Worm (Caenorhabditis elegans): ENCODE measurements around the gene lin-9.

The lin-9 gene

DNA sequence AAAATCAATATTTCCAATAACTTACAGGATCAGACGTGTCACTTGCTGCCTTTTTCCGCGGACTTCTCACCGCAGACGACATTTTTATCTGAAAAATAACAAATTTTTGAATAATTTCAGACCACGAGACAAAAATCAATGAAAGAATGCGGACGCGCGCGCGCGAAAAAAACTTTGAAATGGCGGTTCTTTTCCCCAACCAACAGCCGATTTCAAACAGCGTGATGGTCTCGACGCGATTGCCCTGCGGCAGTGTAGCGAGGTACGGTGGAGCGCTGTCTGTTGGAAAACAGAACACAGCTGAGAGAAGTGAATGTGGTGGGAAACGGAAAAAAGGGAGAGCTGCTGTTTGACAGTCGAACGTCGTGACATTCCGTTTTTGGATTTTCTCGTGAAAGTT lies at the start of gene lin-9:
Gene lin-9 (minus strand): TSS at position 88 of the 400 bp plus-strand sequence.
- TF ChIP-seq W03F9.2 (tag; optimal IDR thresholded peaks at IDR 0.05) (peak; percentile 97), dao-5 (tag; optimal IDR thresholded peaks at IDR 0.05) (no peak), him-1 (tag; optimal IDR thresholded peaks at IDR 0.05) (peak; percentile 87)

DNA sequence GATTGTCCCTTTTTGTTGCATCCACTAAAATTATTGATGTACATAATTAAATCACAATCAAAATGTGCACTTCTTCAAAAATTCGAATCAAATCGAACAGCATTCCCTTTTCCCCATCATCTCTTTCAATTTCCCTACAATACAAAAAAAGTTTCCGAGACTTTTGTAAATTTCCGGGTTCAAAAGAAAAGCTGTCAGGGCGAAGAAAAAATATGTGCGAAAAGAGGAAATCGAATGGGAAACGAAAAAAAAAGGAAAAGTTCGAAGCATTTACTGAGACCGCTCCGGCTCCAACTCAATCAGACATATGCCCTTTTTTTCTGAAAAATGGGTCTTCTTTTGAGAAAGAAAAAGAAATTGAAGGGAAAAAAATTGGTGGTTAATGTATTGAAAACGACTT lies 45.2 kb upstream of the lin-9 start:
- TF ChIP-seq W03F9.2 (tag; optimal IDR thresholded peaks at IDR 0.05) (no peak), dao-5 (tag; optimal IDR thresholded peaks at IDR 0.05) (no peak), him-1 (tag; optimal IDR thresholded peaks at IDR 0.05) (no peak)

DNA sequence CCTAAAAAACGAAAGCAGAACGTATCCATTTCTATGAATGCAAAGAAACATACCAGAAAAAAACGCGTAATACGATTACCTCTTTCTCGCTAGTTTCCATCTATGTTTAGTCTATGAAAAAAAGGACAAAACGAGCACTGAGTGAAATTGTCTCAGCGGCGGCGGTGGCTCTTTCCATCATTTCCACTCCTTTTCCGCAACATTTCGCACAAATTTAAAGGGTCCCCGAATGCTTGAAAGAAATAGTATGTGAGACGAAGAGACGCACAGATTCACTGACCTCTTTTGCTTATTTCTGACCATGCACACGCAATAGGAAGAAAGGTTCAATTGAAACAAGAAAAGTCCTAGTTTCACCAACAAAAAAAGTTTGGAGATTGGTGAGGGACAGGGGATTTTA lies 42.4 kb upstream of the lin-9 start:
- TF ChIP-seq dao-5 (tag; optimal IDR thresholded peaks at IDR 0.05) (no peak), him-1 (tag; optimal IDR thresholded peaks at IDR 0.05) (no peak), W03F9.2 (tag; optimal IDR thresholded peaks at IDR 0.05) (no peak)

DNA sequence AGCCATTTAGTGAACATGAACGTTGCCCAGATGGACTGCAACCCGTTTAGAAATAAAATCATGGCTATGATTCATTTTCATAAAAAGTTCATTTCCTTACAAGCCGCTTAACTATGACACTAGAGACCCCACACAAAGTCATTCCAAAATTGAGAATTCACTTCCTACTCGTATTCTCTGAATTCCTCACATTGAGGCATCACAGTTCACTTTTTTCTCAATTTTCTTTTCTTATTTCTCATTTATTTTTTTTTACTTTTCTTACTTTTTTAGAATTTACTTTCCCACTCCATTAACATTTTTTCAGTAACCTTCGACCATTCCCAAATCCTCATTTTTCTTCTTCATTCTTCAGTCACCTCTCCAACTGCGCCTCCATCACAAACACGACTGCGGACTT lies 40.4 kb upstream of the lin-9 start, which contains the start of gene dhrr-1:
Gene dhrr-1 (plus strand): TSS at position 301 of the 400 bp plus-strand sequence.
- TF ChIP-seq dao-5 (tag; optimal IDR thresholded peaks at IDR 0.05) (no peak), W03F9.2 (tag; optimal IDR thresholded peaks at IDR 0.05) (no peak)

DNA sequence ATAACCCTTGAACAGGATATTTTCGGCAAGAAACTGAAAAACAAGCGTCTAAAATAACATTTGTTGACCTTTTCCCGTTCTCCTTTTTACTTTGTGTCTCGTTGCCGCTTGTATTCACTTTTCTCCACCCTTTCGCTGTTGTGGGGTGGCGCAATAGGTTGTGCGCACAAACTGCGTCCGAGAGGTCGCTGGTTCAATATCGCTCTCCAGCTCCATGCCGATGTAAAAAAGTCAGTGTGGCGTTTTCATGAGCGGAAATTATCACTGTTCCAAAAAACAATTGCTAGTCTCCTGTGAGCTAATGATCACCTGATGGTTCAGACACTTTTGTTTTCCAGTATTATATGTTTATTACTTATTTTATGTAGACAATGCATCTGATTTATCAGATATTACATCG lies 33.6 kb upstream of the lin-9 start:
- peak; percentile 92 for TF ChIP-seq him-1 (tag; optimal IDR thresholded peaks at IDR 0.05)
- TF ChIP-seq W03F9.2 (tag; optimal IDR thresholded peaks at IDR 0.05) = peak; percentile 31
- TF ChIP-seq dao-5 (tag; optimal IDR thresholded peaks at IDR 0.05) = peak; percentile 4

DNA sequence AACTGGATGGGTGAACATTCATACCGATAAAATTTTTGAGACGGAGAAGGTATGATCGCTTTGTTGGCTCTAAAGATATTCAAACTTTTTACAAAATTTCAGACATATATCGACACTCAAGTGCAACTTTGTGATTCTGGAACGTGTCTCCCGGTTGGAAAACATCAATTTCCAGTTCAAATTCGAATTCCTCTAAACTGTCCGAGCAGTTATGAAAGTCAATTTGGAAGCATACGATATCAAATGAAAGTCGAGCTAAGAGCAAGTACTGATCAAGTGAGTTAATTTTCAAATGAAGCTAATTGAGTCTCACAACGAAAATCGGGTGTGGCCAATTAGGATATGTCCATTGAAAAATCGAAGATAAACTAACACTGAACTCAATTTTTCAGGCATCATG lies 30.4 kb upstream of the lin-9 start:
- TF ChIP-seq W03F9.2 (tag; optimal IDR thresholded peaks at IDR 0.05) = no peak
- TF ChIP-seq dao-5 (tag; optimal IDR thresholded peaks at IDR 0.05) = no peak
- no peak for TF ChIP-seq him-1 (tag; optimal IDR thresholded peaks at IDR 0.05)

DNA sequence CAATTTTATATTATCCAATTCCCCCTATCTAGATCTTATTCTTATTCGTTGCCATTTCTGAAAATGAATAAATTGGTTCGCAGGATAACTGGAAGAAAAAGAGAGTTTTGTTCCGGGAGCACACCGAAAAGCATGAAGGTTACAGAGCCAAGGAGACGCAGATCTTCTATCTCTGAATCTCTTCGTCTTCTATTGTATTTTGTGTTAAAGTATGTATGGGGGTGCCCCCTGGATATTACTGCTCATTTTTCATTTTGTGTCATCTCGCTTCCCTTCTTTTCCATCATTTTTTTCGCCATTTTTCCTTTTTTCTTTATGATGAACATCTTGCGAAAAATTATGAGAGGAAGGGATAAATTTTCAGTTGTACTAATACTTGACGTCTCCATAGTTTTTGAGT lies 29.8 kb upstream of the lin-9 start:
- TF ChIP-seq dao-5 (tag; optimal IDR thresholded peaks at IDR 0.05) = no peak
- TF ChIP-seq W03F9.2 (tag; optimal IDR thresholded peaks at IDR 0.05) = no peak
- TF ChIP-seq him-1 (tag; optimal IDR thresholded peaks at IDR 0.05) = no peak

DNA sequence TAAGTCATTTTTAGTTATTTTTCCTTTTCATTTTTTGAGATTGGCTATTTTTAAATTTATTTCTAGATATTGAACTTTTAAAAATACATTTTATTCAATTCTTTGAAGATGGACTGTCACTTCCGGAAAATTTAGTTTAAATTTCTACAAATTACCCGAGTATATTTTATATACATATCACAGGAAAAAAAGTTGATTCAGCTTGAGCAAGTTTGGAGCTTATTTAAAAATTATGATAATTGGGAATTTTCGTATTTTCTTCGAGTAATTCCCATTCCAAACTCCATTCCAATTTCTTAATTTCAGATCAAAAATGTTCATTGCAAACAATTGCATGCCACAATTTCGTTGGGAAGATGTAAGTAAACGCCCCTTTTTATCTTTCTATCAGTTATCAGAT lies 25.8 kb upstream of the lin-9 start, which contains the start of gene arrd-15:
Gene arrd-15 (plus strand): TSS at position 301 of the 400 bp plus-strand sequence.
- no peak for TF ChIP-seq dao-5 (tag; optimal IDR thresholded peaks at IDR 0.05)
- no peak for TF ChIP-seq W03F9.2 (tag; optimal IDR thresholded peaks at IDR 0.05)
- no peak for TF ChIP-seq him-1 (tag; optimal IDR thresholded peaks at IDR 0.05)

DNA sequence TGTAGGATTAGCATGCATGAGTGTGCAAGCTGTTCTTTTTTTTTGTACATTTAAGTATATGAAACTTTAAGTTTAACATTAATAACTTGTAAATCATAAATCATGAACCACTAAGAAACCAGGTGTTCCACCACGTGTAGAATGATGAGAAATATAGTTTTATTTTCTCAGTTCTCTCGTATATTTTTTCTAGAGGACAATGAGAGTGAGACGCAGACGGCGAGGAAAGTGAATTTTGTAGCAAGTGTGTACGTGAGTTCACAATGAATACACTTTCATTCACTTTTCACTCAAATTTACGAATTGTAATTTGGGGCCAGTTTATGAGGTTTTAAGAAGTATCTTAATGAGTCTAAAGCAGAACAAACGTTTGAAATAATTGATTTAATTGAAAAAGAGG lies 22.6 kb upstream of the lin-9 start:
- no peak for TF ChIP-seq W03F9.2 (tag; optimal IDR thresholded peaks at IDR 0.05)
- TF ChIP-seq him-1 (tag; optimal IDR thresholded peaks at IDR 0.05) = no peak
- TF ChIP-seq dao-5 (tag; optimal IDR thresholded peaks at IDR 0.05) = no peak

DNA sequence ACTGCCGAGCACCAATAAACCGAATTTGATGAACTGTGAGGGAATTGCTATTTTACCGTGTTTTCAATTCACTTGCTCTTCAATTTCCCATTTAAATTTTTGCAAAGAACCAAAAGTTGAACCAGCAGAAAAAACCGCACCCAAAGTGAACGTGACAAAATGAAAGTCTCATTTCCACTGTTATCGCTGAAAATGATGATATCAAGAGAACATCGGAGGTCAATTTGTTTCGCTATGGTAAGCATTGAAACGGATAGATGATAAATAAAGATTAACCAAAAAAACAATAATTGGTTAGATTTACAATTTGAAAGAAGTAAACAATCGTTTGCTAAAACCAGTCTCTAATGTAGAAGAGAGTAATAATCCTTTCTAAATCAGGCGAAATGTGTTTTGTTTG lies 21.6 kb upstream of the lin-9 start:
- no peak for TF ChIP-seq him-1 (tag; optimal IDR thresholded peaks at IDR 0.05)
- TF ChIP-seq dao-5 (tag; optimal IDR thresholded peaks at IDR 0.05) = no peak
- TF ChIP-seq W03F9.2 (tag; optimal IDR thresholded peaks at IDR 0.05) = no peak

DNA sequence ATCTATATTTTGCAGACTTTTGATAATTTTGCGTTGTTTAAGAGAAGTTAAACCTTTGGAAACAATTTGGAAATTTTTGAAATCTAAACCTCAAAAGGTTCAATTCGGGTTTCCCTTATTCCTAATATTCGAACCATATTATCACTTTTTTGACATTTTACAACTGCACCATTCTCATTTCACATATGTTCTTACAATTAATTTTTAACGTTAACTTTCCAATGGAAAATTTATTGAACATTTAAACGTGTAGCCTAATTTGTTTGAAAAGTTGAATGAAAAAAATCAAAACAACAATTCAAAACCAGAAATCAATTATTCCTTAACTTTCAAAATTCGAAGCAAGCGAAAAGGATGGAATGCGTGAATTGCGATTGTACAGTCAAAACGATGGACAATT lies 20.0 kb upstream of the lin-9 start, which contains the start of gene ZK637.12:
Gene ZK637.12 (plus strand): TSS at position 301 of the 400 bp plus-strand sequence.
- TF ChIP-seq W03F9.2 (tag; optimal IDR thresholded peaks at IDR 0.05) = no peak
- TF ChIP-seq dao-5 (tag; optimal IDR thresholded peaks at IDR 0.05) = no peak
- no peak for TF ChIP-seq him-1 (tag; optimal IDR thresholded peaks at IDR 0.05)

DNA sequence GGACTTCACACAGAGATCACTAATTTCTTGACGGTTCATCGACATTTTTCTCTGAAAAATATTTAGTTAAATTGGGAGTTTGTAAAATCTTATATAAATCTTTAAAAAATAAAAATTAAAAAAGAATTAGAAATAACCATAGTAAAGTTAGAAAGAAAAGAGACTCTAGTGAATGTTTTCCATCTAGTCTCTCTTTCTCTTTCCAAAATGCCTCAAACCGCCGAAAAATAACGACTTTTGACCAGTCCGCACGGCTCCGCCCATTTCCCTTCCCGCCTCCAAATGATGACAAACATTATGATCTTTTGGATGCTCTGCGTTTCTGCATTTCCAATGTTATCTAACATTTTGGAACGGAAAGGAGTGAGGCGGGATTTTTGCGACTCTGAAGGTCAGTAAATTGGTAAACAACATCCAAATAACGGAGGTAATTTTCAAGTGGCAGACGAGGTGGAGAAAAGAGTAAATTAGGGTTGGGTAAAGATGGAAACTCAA lies 19.4 kb upstream of the lin-9 start, which contains the start of gene glb-1:
Gene glb-1 (minus strand): TSS at position 51 of the 495 bp plus-strand sequence.
- TF ChIP-seq dao-5 (tag; optimal IDR thresholded peaks at IDR 0.05) = no peak
- no peak for TF ChIP-seq him-1 (tag; optimal IDR thresholded peaks at IDR 0.05)
- TF ChIP-seq W03F9.2 (tag; optimal IDR thresholded peaks at IDR 0.05) = no peak

DNA sequence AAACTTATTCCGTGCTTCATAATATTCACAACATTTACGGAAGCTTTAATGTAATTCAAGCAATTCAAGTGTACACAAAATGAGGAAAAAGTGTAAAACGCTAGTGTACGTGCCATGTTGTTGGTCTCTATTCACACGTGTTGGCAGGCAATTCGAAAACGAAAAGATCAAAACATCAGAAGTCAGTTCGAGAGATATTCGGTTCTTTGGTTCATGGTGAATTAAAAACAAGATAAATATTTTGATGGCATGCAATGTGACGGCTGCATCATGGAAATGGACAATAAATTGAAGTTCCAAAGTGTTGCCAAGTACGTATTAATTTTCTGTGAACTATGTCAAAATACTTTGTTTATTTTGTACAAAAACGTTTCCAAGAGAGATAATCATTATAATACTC lies 18.1 kb upstream of the lin-9 start:
- no peak for TF ChIP-seq him-1 (tag; optimal IDR thresholded peaks at IDR 0.05)
- TF ChIP-seq dao-5 (tag; optimal IDR thresholded peaks at IDR 0.05) = no peak
- no peak for TF ChIP-seq W03F9.2 (tag; optimal IDR thresholded peaks at IDR 0.05)

DNA sequence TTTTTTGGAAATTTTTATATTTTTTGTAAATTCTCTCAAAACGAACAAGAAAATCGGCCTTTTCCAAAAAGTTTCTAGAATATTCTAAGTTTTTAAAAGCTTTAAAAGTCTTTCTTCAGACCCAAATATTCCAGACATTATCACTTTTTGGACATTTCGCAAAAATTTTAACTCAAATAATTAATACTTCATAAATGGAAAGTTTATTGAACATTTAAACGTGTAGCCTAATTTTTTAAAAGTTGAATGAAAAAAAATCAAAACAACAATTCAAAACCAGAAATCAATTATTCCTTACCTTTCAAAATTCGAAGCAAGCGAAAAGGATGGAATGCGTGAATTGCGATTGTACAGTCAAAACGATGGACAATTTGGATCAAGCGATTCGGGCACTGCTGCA lies 15.9 kb upstream of the lin-9 start, which contains the start of gene ZK637.15:
Gene ZK637.15 (plus strand): TSS at position 301 of the 400 bp plus-strand sequence.
- TF ChIP-seq W03F9.2 (tag; optimal IDR thresholded peaks at IDR 0.05) (no peak), dao-5 (tag; optimal IDR thresholded peaks at IDR 0.05) (no peak), him-1 (tag; optimal IDR thresholded peaks at IDR 0.05) (no peak)

DNA sequence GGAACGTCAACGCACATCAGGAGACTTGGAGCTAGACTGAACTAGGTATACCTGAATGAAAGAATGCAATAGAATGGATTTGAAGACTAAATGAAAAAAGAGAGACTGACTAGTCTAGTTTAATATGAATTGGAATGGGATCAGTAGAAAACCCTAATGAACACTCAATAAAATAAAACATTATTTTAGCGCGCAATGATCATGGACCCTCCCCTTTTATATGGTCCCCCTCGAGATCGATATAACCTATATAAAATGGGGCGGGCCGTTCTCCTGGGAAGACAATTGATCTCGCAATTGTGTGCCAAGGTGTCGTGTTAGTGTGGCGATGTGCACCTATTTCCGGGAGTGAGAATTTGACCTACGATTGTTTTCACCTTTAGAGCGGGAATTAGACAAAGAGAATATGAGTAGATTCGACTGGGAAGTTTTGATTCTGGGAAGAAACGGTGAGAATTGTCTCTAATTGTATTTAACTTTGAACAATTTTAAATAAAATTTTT lies 14.0 kb upstream of the lin-9 start, which contains the start of gene cdc-25.3:
Gene cdc-25.3 (minus strand): TSS at position 51 of the 503 bp plus-strand sequence.
- no peak for TF ChIP-seq W03F9.2 (tag; optimal IDR thresholded peaks at IDR 0.05)
- no peak for TF ChIP-seq him-1 (tag; optimal IDR thresholded peaks at IDR 0.05)
- no peak for TF ChIP-seq dao-5 (tag; optimal IDR thresholded peaks at IDR 0.05)
